Worm (Caenorhabditis elegans): Measurements from ENCODE around the gene Y55B1BR.6.

Gene Y55B1BR.6

DNA sequence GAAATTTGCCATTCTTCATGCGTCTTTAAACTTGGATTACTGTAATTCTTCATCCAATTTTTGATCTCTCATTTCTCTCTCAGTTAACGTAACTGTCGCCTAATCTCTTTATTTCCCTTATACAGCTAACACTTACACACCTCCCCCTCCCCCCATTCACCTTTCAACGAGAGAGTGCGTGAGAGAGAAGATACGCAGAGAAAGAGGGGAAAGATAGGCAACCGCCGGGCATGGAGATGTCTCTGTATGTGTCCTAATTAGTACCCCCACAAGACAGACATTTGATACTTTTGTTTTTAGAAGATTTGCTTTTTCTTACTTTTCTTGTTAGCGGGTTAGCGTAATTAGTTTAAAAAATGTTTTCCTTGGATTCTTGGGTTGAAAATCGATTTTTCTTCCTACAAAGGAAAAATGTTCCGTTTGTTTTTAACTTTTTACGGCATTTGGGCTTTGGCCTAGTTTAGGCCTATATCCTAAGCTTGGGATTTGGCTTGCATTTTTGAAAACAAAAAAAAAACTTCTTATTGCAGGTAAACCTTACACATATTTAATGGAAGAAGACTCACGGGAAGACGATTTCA, 29.2 kb downstream of the Y55B1BR.6 start, which contains the start of gene affl-2:
TSS of gene affl-2 (plus strand) at position 531 of the 581 bp plus-strand sequence.
- 0 out of 2 replicates have a peak, but pooled peaks have one; percentile 14 for TF ChIP-seq K11D2.4 (GFP tag; IDR thresholded peaks at IDR 0.05)
- TF ChIP-seq zfh-2 (GFP tag; conservative IDR thresholded peaks at IDR 0.05): no peak
- peak; percentile 40; the same call in 1 of the 2 replicates for TF ChIP-seq hmg-1.2 (GFP tag; IDR thresholded peaks at IDR 0.05)

DNA sequence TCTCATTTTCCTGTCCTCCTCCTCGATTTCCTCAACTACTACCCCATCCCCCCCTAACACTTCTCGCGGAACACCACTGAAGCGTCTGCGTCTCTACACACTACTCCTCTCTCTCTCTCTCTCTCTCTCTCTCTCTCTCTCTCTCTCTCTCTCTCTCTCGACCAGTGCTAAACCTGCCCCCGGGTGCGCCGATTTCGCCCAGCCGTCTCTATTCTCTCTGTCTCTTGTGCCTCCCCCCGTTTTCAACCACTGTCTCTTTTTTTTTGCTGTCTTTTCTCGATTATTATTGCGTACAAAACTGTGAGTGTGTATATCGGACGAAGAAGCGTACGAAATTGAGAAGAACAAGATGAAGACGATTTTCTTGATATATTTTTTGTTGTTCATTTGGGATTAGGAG, 30.6 kb downstream of the Y55B1BR.6 start:
- TF ChIP-seq dox-1 (GFP tag; IDR thresholded peaks at IDR 0.05) (peak; percentile 79), mcd-1 (GFP tag; IDR thresholded peaks at IDR 0.05) (peak; percentile 75), K11D2.4 (GFP tag; IDR thresholded peaks at IDR 0.05) (0 out of 2 replicates have a peak, but pooled peaks have one; percentile 47), fkh-3 (tag; optimal IDR thresholded peaks at IDR 0.05) (no peak), xnd-1 (tag; optimal IDR thresholded peaks at IDR 0.05) (no peak), ets-4 (GFP tag; optimal IDR thresholded peaks at IDR 0.05) (peak; percentile 26), ztf-26 (tag; optimal IDR thresholded peaks at IDR 0.05) (peak; percentile 36), madf-8 (GFP tag; conservative IDR thresholded peaks at IDR 0.05) (no peak), zfh-2 (GFP tag; conservative IDR thresholded peaks at IDR 0.05) (peak; percentile 97), F49E8.2 (tag; optimal IDR thresholded peaks at IDR 0.05; ENCODE audit: insufficient read depth) (no peak), lin-26 (GFP tag; IDR thresholded peaks at IDR 0.05) (peak; percentile 27; the same call in 1 of the 2 replicates), egrh-3 (GFP tag; IDR thresholded peaks at IDR 0.05) (peak; percentile 89), F23B12.7 (tag; optimal IDR thresholded peaks at IDR 0.05; ENCODE audit: insufficient read depth) (no peak), unc-62 (GFP tag; optimal IDR thresholded peaks at IDR 0.05) (no peak), hmg-1.2 (GFP tag; IDR thresholded peaks at IDR 0.05) (peak; percentile 96), lin-54 (GFP tag; optimal IDR thresholded peaks at IDR 0.05) (peak; percentile 30), ZK185.1 (tag; optimal IDR thresholded peaks at IDR 0.05; ENCODE audit: poor library complexity, severe bottlenecking) (peak; percentile 28), rpc-1 (optimal IDR thresholded peaks at IDR 0.05) (no peak), rpc-1 (tag; optimal IDR thresholded peaks at IDR 0.05) (no peak), nfyb-1 (GFP tag; IDR thresholded peaks at IDR 0.05) (peak; percentile 76), cebp-1 (GFP tag; IDR thresholded peaks at IDR 0.05) (no peak), cebp-1 (tag; optimal IDR thresholded peaks at IDR 0.05) (peak; percentile 69), cebp-2 (GFP tag; IDR thresholded peaks at IDR 0.05) (no peak), madf-3 (GFP tag; IDR thresholded peaks at IDR 0.05) (no peak), rcor-1 (GFP tag; IDR thresholded peaks at IDR 0.05) (0 out of 2 replicates have a peak, but pooled peaks have one; percentile 10), pbrm-1 (GFP tag; IDR thresholded peaks at IDR 0.05) (peak; percentile 61; the same call in 1 of the 2 replicates), Y56A3A.18 (GFP tag; IDR thresholded peaks at IDR 0.05) (no peak), ceh-27 (GFP tag; optimal IDR thresholded peaks at IDR 0.05) (peak; percentile 53), nhr-80 (tag; optimal IDR thresholded peaks at IDR 0.05) (peak; percentile 40), ekl-4 (GFP tag; IDR thresholded peaks at IDR 0.05) (0 out of 2 replicates have a peak, but pooled peaks have one; percentile 26), attf-5 (GFP tag; optimal IDR thresholded peaks at IDR 0.05) (peak; percentile 62), egl-44 (GFP tag; IDR thresholded peaks at IDR 0.05) (peak; percentile 42; the same call in 1 of the 2 replicates), hsf-1 (GFP tag; IDR thresholded peaks at IDR 0.05) (no peak), somi-1 (GFP tag; optimal IDR thresholded peaks at IDR 0.05) (no peak), ztf-22 (GFP tag; optimal IDR thresholded peaks at IDR 0.05) (peak; percentile 20), sea-2 (GFP tag; IDR thresholded peaks at IDR 0.05) (no peak), gei-17 (GFP tag; optimal IDR thresholded peaks at IDR 0.05) (peak; percentile 42), unc-130 (GFP tag; optimal IDR thresholded peaks at IDR 0.05) (no peak), ceh-79 (tag; optimal IDR thresholded peaks at IDR 0.05) (no peak), lin-40 (tag; optimal IDR thresholded peaks at IDR 0.05) (peak; percentile 54), C06A6.2 (GFP tag; conservative IDR thresholded peaks at IDR 0.05) (0 out of 2 replicates have a peak, but pooled peaks have one; percentile 23), chd-7 (tag; optimal IDR thresholded peaks at IDR 0.05) (no peak), K12H6.12 (tag; optimal IDR thresholded peaks at IDR 0.05) (peak; percentile 54), repo-1 (tag; optimal IDR thresholded peaks at IDR 0.05) (peak; percentile 9), madf-6 (GFP tag; IDR thresholded peaks at IDR 0.05) (0 out of 2 replicates have a peak, but pooled peaks have one; percentile 28), attf-3 (GFP tag; conservative IDR thresholded peaks at IDR 0.05) (no peak)

All from whole organism, young adult.